Fruit fly (Drosophila melanogaster): ENCODE measurements around the gene Orp8.

Gene Orp8

DNA sequence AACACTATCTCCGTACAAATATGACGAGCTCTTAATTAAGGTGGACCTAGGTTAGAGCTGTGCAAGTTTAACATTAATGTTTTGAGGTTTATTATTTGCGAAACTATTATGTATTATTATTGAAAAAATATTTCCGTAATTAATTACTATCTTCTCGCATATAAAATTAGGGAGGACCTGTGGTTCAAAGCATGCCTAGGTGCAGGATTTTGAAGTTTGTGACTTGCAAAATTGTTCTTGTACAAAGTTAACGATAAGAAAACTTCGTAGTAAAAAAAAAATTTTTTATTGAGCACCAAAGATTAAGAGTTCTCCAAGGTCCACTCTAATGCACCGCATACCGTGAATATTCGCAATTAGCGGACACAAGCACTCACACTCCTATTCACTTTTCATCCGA, 3.7 kb downstream of the Orp8 start:
- TF ChIP-seq CG8478 (optimal IDR thresholded peaks at IDR 0.05), result no peak
- no peak for TF ChIP-seq EcR (GFP tag; optimal IDR thresholded peaks at IDR 0.05)
- TF ChIP-seq usp (GFP tag; optimal IDR thresholded peaks at IDR 0.05), result no peak
- no peak for TF ChIP-seq psq (optimal IDR thresholded peaks at IDR 0.05)
- TF ChIP-seq pan (optimal IDR thresholded peaks at IDR 0.05), result no peak
- TF ChIP-seq Dll (optimal IDR thresholded peaks at IDR 0.05), result no peak

DNA sequence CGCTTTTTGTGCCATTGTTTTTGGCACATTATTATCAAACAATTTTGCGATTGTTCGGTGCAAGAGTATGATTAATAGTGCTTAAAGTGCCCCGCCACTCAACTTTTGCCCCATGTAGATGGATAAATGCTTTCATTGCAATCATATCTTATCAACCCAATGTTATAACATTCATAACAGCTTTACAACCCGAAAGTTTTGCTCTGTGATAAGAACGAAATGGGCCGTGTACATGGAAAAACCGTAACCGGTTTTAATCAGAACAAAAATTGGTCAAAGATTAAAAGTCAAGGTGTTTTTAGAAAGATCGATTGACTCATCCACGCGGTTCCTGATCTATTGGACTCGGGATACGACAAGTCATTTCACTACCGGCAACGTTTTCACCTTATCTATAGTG, 7.5 kb downstream of the Orp8 start:
- no peak for TF ChIP-seq usp (GFP tag; optimal IDR thresholded peaks at IDR 0.05)

DNA sequence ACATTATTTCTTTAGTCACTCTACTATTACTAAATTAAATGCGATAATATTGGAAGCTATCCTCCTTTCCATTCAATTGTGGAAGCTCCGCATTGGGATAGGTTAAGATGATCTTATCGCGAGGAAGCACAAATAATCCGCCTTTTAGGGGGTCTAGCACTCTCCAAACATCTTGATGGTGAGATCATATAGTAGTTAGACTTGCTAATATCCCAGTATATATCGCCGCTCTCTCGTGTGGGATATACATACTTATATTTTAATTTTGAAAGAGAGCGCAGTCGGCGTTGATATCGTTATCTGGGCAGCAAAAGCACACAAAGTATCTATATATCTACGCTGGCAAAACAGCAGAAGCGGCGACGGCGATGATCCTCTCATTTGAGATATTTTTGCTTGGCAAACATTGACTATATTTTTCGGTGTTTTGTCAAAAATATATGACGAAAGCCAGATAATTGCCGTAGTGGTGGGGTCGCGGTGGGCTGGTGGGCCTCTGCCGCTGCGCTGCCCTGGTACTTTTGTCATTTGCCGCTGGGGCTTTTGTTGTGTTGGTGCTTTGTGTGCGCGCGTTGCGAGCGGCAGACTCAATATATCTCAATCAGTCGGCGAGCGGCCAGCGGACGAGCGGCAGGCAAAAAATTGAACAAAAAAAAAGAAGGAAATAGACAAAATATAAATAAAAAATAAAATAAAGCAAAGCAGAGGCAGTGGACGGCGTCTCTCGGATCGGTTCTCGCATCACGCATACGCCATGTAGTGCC, 8.4 kb downstream of the Orp8 start:
- TF ChIP-seq pan (optimal IDR thresholded peaks at IDR 0.05) (no peak), EcR (GFP tag; optimal IDR thresholded peaks at IDR 0.05) (no peak), usp (GFP tag; optimal IDR thresholded peaks at IDR 0.05) (no peak), Dll (optimal IDR thresholded peaks at IDR 0.05) (no peak), psq (optimal IDR thresholded peaks at IDR 0.05) (no peak), CG8478 (optimal IDR thresholded peaks at IDR 0.05) (no peak)

DNA sequence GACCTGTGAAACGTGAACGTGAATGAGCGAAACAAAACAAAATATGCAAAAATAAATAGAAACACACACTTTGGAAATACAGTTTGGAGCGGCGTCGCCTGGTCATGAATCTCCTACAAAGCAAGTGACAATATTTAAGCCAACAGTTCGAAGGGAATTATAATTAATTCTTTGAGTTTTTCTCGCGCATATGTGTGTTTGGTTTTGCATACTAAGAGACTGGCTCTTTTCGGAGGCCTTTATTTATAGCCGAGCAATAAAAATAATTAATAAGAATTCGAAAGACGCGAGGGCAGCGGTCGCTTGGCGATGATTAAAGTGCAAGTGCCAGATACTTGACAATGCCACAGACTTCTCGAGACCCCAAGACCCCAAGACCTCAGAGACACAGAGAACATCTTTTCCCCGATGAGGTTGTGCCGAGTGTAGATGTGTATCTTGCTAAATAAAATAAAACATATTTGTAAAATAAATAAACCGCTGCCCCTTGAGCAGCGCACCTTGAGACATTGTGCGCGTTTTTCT, 9.1 kb downstream of the Orp8 start:
- no peak for TF ChIP-seq psq (optimal IDR thresholded peaks at IDR 0.05)
- TF ChIP-seq Dll (optimal IDR thresholded peaks at IDR 0.05), result no peak
- no peak for TF ChIP-seq pan (optimal IDR thresholded peaks at IDR 0.05)
- no peak for TF ChIP-seq usp (GFP tag; optimal IDR thresholded peaks at IDR 0.05)
- no peak for TF ChIP-seq EcR (GFP tag; optimal IDR thresholded peaks at IDR 0.05)
- TF ChIP-seq CG8478 (optimal IDR thresholded peaks at IDR 0.05), result no peak

DNA sequence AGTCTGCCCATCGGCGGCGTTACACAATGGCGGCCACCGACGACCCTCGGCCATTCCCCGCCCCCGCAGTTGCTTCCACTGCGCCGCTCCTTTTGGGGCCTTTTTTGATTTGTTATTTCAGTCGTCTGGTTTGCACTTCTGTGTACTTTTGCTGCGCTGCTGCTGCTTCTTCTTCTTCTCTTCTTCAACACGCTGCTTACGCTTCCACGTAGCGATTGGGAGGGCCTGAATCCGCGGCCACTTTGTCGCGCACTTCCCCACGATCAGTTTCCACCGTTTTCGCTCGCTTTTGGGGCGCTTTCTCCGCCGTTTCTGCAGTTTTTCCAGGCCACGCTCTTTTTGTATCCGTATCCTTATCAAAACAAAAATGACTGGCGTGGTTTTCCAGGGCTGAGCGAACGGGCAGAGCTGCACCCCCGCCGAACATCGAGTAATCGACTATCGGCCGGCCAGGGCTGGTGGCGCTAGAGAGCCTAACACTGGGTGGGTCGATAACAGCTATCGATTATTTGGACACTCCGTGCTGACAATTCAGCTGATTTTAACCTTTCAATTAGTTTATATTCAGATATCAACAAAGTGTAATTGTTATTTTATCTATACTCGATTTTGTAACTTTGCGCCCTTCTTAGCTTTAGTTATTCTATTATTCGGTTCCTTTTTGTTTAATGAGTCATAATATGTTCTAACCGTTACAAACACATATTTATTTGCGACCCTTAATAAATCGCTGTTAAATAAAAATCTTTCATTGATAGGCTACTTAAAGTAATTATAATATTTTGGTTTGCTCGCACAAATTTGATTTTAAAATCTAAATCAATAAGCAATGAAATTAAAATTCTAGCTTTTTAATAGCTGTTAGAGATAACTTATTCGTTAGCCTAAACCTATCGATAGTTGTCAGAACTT, 18.7 kb downstream of the Orp8 start, which contains the start of the genes CG4360 and Sirt2:
CG4360 (minus strand) TSS at position 432 of the 912 bp plus-strand sequence.
Sirt2 (plus strand) TSS at position 894 of the 912 bp plus-strand sequence.
- TF ChIP-seq CG8478 (optimal IDR thresholded peaks at IDR 0.05) (no peak), usp (GFP tag; optimal IDR thresholded peaks at IDR 0.05) (no peak), pan (optimal IDR thresholded peaks at IDR 0.05) (no peak), psq (optimal IDR thresholded peaks at IDR 0.05) (no peak), EcR (GFP tag; optimal IDR thresholded peaks at IDR 0.05) (no peak), Dll (optimal IDR thresholded peaks at IDR 0.05) (no peak)

DNA sequence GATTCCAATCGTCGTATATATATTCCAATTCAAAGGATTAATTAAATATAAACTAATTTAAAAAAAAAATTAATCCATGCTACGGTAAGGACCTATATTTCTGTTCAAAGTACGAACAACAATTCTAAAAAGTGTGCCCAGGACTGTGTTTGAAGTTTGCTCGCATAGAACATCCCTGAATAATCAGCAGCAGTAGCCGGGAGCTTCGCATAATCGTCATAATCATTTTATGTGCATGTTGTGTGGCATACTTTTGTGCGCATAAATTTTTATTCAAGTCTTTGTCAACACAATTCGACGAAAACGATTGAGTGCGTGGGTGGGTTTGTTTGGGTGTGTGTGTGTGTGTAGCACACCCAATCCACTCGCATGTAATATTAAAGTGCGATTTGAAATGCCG, 23.5 kb downstream of the Orp8 start:
- TF ChIP-seq EcR (GFP tag; optimal IDR thresholded peaks at IDR 0.05), result no peak

DNA sequence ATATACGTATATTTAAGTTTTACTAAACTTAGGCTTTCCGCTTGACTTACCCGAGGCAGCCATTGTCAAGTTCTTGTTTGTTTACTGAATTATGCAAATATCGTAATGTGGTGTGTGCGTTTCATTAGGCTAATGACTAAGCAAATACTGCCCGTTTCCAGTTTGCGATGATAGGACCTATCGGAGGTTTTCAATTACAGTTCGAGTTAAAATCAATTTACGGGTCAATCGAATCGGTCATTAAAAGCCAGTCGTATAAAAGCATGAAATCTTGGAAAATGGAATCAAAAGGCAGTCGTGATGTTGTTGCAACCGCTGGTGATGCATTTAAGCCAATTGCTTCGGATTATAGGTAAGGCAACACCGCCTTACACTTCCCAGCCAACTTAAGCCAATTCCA, 29.5 kb downstream of the Orp8 start, which contains the start of gene Ir92a:
Ir92a (plus strand) TSS at position 301 of the 400 bp plus-strand sequence.
- TF ChIP-seq usp (GFP tag; optimal IDR thresholded peaks at IDR 0.05) (no peak), psq (optimal IDR thresholded peaks at IDR 0.05) (no peak), pan (optimal IDR thresholded peaks at IDR 0.05) (no peak), Dll (optimal IDR thresholded peaks at IDR 0.05) (no peak), CG8478 (optimal IDR thresholded peaks at IDR 0.05) (no peak), EcR (GFP tag; optimal IDR thresholded peaks at IDR 0.05) (no peak)

DNA sequence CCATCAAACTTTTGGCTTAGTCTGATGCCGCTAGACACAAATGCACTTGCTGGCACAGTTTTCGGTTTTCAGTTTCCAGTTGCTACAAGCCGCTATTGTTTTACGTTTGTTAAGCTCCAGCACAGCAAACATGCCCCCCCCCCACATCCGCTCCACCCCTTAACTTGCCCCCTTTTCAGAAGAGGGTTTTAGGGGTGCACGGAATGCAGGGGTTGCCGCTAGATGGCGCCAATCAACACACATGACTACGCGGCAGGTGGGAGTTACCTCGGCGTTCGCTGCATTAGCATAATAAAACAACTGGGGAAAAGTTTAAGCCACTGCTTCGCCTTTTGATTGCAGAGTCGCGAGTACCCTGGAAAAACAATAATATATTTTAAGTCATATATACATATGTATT, 37.8 kb downstream of the Orp8 start:
- no peak for TF ChIP-seq usp (GFP tag; optimal IDR thresholded peaks at IDR 0.05)
- TF ChIP-seq EcR (GFP tag; optimal IDR thresholded peaks at IDR 0.05), result no peak
- no peak for TF ChIP-seq CG8478 (optimal IDR thresholded peaks at IDR 0.05)
- no peak for TF ChIP-seq pan (optimal IDR thresholded peaks at IDR 0.05)
- TF ChIP-seq psq (optimal IDR thresholded peaks at IDR 0.05), result no peak
- TF ChIP-seq Dll (optimal IDR thresholded peaks at IDR 0.05), result no peak

DNA sequence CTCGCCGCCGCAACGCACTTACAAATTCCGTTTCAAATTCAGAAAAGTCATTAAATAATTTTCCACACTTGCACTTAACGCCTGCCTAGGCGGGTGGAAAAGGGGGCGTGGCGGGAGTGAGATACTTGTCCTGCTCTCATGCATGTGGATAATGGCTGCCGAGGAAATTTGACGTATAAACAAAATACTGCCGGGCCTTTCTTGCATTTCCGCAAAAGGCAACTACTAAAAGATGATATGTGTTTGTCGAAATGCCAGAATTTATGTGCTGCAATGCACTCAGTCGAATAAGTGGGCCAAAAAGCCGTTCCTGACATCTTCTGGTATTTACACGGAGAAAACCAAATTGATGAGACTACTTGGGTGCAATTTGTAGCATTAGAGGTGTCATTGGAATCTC, 41.1 kb downstream of the Orp8 start:
- no peak for TF ChIP-seq CG8478 (optimal IDR thresholded peaks at IDR 0.05)
- no peak for TF ChIP-seq Dll (optimal IDR thresholded peaks at IDR 0.05)
- TF ChIP-seq psq (optimal IDR thresholded peaks at IDR 0.05), result no peak
- TF ChIP-seq pan (optimal IDR thresholded peaks at IDR 0.05), result no peak
- TF ChIP-seq usp (GFP tag; optimal IDR thresholded peaks at IDR 0.05), result no peak
- no peak for TF ChIP-seq EcR (GFP tag; optimal IDR thresholded peaks at IDR 0.05)

DNA sequence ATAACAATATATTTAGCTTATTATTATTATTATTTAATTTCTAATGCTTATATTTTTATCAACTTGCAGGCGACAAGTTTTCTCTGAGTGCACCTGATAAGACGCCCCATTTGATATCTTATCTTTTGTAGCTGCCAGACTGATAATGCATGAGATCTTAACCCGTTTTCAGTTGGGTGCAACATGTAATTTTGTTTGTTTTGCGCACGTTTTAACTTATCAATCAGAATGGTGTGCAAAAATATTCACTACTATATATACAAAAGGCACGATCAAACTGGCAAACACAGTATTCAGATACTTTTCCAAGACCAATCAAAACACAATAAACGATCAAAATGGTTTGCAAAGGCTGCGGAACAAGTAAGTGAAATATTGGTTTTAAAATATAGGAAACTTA, 50.9 kb downstream of the Orp8 start, which contains the start of gene MtnC:
MtnC (plus strand) TSS at position 301 of the 400 bp plus-strand sequence.
- TF ChIP-seq pan (optimal IDR thresholded peaks at IDR 0.05) (no peak), EcR (GFP tag; optimal IDR thresholded peaks at IDR 0.05) (no peak), Dll (optimal IDR thresholded peaks at IDR 0.05) (no peak), CG8478 (optimal IDR thresholded peaks at IDR 0.05) (no peak), usp (GFP tag; optimal IDR thresholded peaks at IDR 0.05) (no peak), psq (optimal IDR thresholded peaks at IDR 0.05) (no peak)
